Fruit fly (Drosophila melanogaster): ENCODE results near the gene Cyp4d14.

dm6 chrX:2145690-2146470, 29.2 kb downstream of the Cyp4d14 start:
- TF ChIP-seq usp (GFP tag; optimal IDR thresholded peaks at IDR 0.05) (no peak), br (GFP tag; optimal IDR thresholded peaks at IDR 0.05) (peak; percentile 74), psq (GFP tag; optimal IDR thresholded peaks at IDR 0.05) (peak; percentile 54), h (GFP tag; optimal IDR thresholded peaks at IDR 0.05) (peak; percentile 71), Hr78 (GFP tag; optimal IDR thresholded peaks at IDR 0.05) (no peak), rgr (GFP tag; optimal IDR thresholded peaks at IDR 0.05) (peak; percentile 64), Abd-B (GFP tag; optimal IDR thresholded peaks at IDR 0.05) (no peak), Vsx2 (GFP tag; optimal IDR thresholded peaks at IDR 0.05; ENCODE audit: partially characterized antibody) (no peak), GATAd (GFP tag; optimal IDR thresholded peaks at IDR 0.05) (peak; percentile 14), ey (GFP tag; optimal IDR thresholded peaks at IDR 0.05) (peak; percentile 60)
